Comparison of ENCODE assay signal across 3 worm cellular contexts in the genomic region with DNA sequence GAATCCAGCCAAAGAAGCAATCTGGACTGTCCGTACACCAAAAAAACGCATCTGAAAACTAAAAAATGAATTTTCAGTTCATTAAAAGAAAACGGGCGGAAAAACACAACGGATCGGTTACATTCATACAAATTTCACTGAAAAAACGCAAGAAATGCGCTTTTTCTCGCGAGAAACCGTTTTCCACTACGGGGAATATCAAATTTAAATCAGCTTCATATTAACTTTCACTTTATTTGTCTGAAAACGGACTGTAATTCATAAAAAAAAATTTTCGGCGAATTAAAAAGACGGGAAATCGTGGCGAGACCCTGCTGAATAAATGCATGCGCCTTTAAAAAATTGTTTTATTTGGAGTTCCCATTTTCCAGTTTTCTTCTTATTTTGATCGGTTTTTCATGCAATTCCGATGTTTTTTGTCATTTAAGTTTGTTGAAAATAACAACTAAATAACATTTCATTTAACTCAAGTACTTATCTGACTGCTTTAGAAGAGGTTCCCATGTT.
TF ChIP-seq lines count a peak whose summit lies in the region.

TSS of gene pges-2 (minus strand) at position 51 of the 507 bp plus-strand sequence.

TF ChIP-seq in whole organism, L1 larva, 84 proteins besides CTCF, POLR2A, EP300 and RAD21 (continued from another document):
- no peak for TF ChIP-seq rnt-1 (tag; optimal IDR thresholded peaks at IDR 0.05; lab: Kevin White, UChicago)
- TF ChIP-seq nhr-84 (tag; optimal IDR thresholded peaks at IDR 0.05; lab: Kevin White, UChicago), result no peak
- peak; percentile 19 to 44 for TF ChIP-seq lin-35 (GFP tag; optimal IDR thresholded peaks at IDR 0.05; lab: Kevin White, UChicago)

TF ChIP-seq in whole organism, L3 larva, 47 proteins besides CTCF, POLR2A, EP300 and RAD21 (continued from another document):
- no peak for TF ChIP-seq ztf-4 (tag; optimal IDR thresholded peaks at IDR 0.05; lab: Kevin White, UChicago)
- no peak for TF ChIP-seq unc-62 (GFP tag; optimal IDR thresholded peaks at IDR 0.05; lab: Kevin White, UChicago)
- no peak for TF ChIP-seq nhr-67 (tag; optimal IDR thresholded peaks at IDR 0.05; lab: Kevin White, UChicago)
- no peak for TF ChIP-seq R02D3.7 (tag; optimal IDR thresholded peaks at IDR 0.05; lab: Kevin White, UChicago)
- peak; percentile 43 for TF ChIP-seq nfya-1 (tag; optimal IDR thresholded peaks at IDR 0.05; lab: Kevin White, UChicago; ENCODE audit: insufficient read depth)

TF ChIP-seq in whole organism, mixed stage, embryonic, 35 proteins besides CTCF, POLR2A, EP300 and RAD21 (continued from another document):
- TF ChIP-seq unc-62 (GFP tag; optimal IDR thresholded peaks at IDR 0.05; lab: Kevin White, UChicago) (no peak), flh-1 (GFP tag; optimal IDR thresholded peaks at IDR 0.05; lab: Kevin White, UChicago) (no peak), nhr-76 (tag; optimal IDR thresholded peaks at IDR 0.05; lab: Kevin White, UChicago) (no peak)
TF ChIP-seq in whole organism, mixed stage, embryonic: peak in this region for 3.
